Worm (Caenorhabditis elegans): ENCODE results near the gene ZK813.3.
A peak's percentile ranks its signal among the peaks of the same experiment; 100 is the strongest.

The ZK813.3 gene

ce11 chrX:3488074-3488688 lies 46.5 kb downstream of the ZK813.3 start:
- TF ChIP-seq tbx-2 (tag; optimal IDR thresholded peaks at IDR 0.05) (no peak), rnt-1 (tag; optimal IDR thresholded peaks at IDR 0.05) (peak; percentile 53), unc-55 (GFP tag; optimal IDR thresholded peaks at IDR 0.05) (peak; percentile 75), hlh-30 (tag; optimal IDR thresholded peaks at IDR 0.05; ENCODE audit: insufficient read depth) (no peak)

ce11 chrX:3488993-3489392 lies 47.4 kb downstream of the ZK813.3 start, which contains the start of gene C12D12.3:
Gene C12D12.3, plus strand, starts transcription at chrX:3489293.
- no peak for TF ChIP-seq T23F11.4 (GFP tag; optimal IDR thresholded peaks at IDR 0.05)
- TF ChIP-seq ahr-1 (tag; optimal IDR thresholded peaks at IDR 0.05) = no peak
- no peak for TF ChIP-seq ceh-14 (tag; optimal IDR thresholded peaks at IDR 0.05)
- no peak for TF ChIP-seq ceh-45 (GFP tag; IDR thresholded peaks at IDR 0.05)

Measured in whole organism, late embryonic.